Worm (Caenorhabditis elegans): Measurements from ENCODE around the gene W07G1.1.
"Not testable (repeated sequence)": the region's sequence is repeated elsewhere in the genome, so short reads cannot be mapped to it uniquely, and the experiment has no call there.

DNA sequence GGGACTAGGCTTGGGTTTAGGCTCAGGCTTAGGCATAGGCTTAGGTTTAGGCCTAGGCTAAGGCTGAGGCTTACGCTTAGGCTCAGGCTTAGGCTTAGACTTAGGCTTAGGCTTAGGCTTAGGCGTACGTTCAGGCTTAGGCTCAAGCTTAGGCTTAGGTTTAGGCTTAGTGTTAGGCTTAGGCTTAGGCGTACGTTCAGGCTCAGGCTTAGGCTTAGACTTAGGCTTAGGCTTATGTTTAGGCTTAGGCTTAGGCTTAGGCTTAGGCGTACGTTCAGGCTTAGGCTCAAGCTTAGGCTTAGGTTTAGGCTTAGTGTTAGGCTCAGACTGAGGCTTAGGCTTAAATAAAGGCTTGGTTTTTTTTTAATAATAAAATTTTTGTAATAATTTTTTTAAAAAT is 33.9 kb downstream of the W07G1.1 start:
- peak; percentile 61; the same call in 1 of the 2 replicates for TF ChIP-seq tab-1 (GFP tag; IDR thresholded peaks at IDR 0.05)
- TF ChIP-seq klf-2 (GFP tag; conservative IDR thresholded peaks at IDR 0.05); ref-1 (GFP tag; conservative IDR thresholded peaks at IDR 0.05); cog-1 (tag; optimal IDR thresholded peaks at IDR 0.05); ztf-23 (GFP tag; IDR thresholded peaks at IDR 0.05); flt-1 (GFP tag; IDR thresholded peaks at IDR 0.05): not testable (repeated sequence)

All from whole organism, midembryonic.